Worm (Caenorhabditis elegans) whole organism, dauer: Measurements from ENCODE around the gene adr-2.

Experiments
- unc-62 ChIP-seq: sonication (generic microtip); optimal IDR thresholded peaks from 2 replicates; lab custom pipeline; 2017; ENCODE audit warnings: missing biosample characterization, missing genetic modification reagents, missing genetic modification characterization

Gene adr-2

ce11 chrIII:7232782-7233181 is at the start of gene adr-2:
TSS of gene adr-2 (minus strand) at chrIII:7232882.
- TF ChIP-seq unc-62 (GFP tag; lab: Kevin White, UChicago): no peak

DNA sequence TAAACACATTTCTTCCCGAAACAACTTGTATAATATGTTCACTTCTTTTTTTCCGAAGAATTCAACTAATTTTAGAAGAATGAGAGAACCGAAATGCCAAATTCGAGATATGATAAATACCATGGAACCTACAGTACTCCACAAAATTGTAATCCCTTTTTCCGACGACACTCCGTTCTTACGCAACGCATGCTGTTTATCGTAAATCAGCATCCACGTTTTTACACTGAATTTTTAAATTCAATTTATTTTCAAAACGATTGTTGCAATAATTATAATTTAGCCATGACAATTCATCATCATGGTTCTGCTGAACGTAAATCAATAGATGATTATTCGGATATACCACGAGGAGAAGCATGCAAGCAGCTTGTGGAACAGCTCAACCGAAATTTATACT is 48.5 kb upstream of the adr-2 start, which contains the start of gene B0361.3:
TSS of gene B0361.3 (plus strand) at position 284 of the 400 bp plus-strand sequence.
- no peak for TF ChIP-seq unc-62 (GFP tag; lab: Kevin White, UChicago)

ce11 chrIII:7278491-7278890 is 45.8 kb upstream of the adr-2 start:
- no peak for TF ChIP-seq unc-62 (GFP tag; lab: Kevin White, UChicago)

ce11 chrIII:7277228-7277627 is 44.5 kb upstream of the adr-2 start, which contains the start of the genes spot-1 and B0361.11:
TSS of gene spot-1 (minus strand) at chrIII:7277274.
TSS of gene B0361.11 (plus strand) at chrIII:7277599.
- no peak for TF ChIP-seq unc-62 (GFP tag; lab: Kevin White, UChicago)

- TF ChIP-seq unc-62 (GFP tag; lab: Kevin White, UChicago): no peak
Observed at ce11 chrIII:7275296-7275695, 42.6 kb upstream of the adr-2 start, which contains the start of gene psd-1. TSS of gene psd-1 (minus strand) at chrIII:7275396.

- TF ChIP-seq unc-62 (GFP tag; lab: Kevin White, UChicago): no peak
Observed at ce11 chrIII:7273718-7274117, 41.0 kb upstream of the adr-2 start.

DNA sequence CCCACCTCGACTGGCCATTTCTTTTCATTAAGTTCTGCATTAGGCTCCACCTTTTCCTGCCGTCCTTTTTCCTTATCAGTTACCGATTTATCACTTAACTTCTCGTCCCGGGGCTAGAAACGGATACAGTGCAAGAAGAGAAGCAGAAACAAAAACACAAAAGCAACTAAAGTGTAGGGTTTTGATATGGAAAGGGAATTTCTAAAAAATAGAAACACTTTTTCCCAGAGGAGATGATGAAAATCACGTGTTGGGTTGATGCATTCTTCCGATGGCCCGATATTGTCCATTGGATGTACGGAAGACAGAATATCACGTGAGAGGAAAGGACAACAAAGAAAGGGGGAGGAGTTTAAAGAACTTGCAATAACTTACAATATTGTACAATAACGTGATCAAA is 40.1 kb upstream of the adr-2 start:
- TF ChIP-seq unc-62 (GFP tag; lab: Kevin White, UChicago): no peak

ce11 chrIII:7272088-7272487 is 39.4 kb upstream of the adr-2 start:
- no peak for TF ChIP-seq unc-62 (GFP tag; lab: Kevin White, UChicago)

- no peak for TF ChIP-seq unc-62 (GFP tag; lab: Kevin White, UChicago)
Observed at ce11 chrIII:7271083-7271482, 38.4 kb upstream of the adr-2 start.

- TF ChIP-seq unc-62 (GFP tag; lab: Kevin White, UChicago): no peak
Observed at ce11 chrIII:7263028-7263427, 30.3 kb upstream of the adr-2 start.

DNA sequence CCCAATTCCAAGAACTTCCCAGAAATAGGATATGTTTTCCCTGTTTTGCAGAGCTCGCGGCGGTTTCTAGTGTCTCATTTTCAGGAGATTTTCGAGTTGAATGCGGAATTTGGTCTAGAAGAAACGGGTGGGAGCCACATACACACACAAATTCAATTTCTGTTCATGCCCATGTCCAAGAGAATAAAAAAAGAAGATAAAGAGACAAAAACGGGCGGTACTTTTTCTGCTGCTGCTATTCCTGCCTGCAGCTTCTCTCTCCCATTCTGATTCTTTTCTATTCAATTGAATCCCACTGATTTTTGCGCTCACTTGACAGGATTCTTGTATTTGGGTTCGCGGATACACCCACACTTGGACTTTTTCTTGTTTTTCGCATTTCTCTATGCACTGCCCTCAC is 29.9 kb upstream of the adr-2 start:
- TF ChIP-seq unc-62 (GFP tag; lab: Kevin White, UChicago): no peak

DNA sequence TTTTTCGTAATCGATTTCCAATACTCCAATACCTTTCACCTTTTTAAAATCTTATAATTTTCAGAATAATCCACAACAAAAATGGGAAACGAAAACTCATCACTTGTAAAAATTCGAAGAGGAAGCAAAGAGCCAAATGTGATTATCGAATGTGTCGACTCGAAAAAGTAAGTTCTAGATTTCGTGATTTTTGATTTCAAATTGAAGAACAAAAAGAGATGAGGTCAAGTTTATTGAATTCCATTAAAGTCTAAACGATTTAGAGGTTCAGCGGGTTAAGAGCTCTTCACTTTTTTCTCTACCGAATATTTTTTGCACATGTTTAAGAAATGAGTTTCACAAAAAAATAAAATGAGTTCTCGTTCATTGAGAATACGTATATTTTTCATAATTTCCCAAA is 26.2 kb upstream of the adr-2 start, which contains the start of gene B0361.4:
TSS of gene B0361.4 (plus strand) at position 61 of the 400 bp plus-strand sequence.
- TF ChIP-seq unc-62 (GFP tag; lab: Kevin White, UChicago): no peak

- no peak for TF ChIP-seq unc-62 (GFP tag; lab: Kevin White, UChicago)
Observed at ce11 chrIII:7253669-7254068, 21.0 kb upstream of the adr-2 start.

ce11 chrIII:7247740-7248139 is 15.1 kb upstream of the adr-2 start, which contains the start of gene zmp-6:
TSS of gene zmp-6 (minus strand) at chrIII:7247840.
- TF ChIP-seq unc-62 (GFP tag; lab: Kevin White, UChicago): no peak

- no peak for TF ChIP-seq unc-62 (GFP tag; lab: Kevin White, UChicago)
Observed at ce11 chrIII:7246389-7246788, 13.7 kb upstream of the adr-2 start.

DNA sequence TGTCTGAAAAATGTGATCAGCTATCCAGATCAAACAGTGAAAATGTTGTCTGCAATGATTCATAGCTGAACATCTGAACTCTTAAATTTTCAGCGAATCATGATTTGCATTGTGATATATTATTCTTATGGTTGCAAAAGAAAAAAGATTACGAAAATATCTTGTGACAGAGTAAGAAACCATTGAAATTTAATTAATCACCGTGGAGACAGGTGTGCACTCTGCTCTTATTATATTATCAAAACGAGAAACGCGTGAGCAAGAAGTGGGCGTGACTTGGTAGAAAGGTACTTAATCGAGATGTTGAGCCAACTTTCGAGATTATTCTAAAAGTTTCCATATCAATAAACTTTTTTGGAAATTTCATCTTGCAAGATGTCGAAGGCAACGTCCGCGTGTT is 10.3 kb upstream of the adr-2 start, which contains the start of gene osm-10:
TSS of gene osm-10 (plus strand) at position 293 of the 400 bp plus-strand sequence.
- TF ChIP-seq unc-62 (GFP tag; lab: Kevin White, UChicago): no peak

- TF ChIP-seq unc-62 (GFP tag; lab: Kevin White, UChicago): no peak
Observed at ce11 chrIII:7241065-7241464, 8.4 kb upstream of the adr-2 start, which contains the start of gene ztf-31. TSS of gene ztf-31 (plus strand) at chrIII:7241365.
